Fruit fly (Drosophila melanogaster): ENCODE data around the gene Cox10.
A peak's percentile ranks its signal among the peaks of the same experiment; 100 is the strongest.

Cox10 gene

DNA sequence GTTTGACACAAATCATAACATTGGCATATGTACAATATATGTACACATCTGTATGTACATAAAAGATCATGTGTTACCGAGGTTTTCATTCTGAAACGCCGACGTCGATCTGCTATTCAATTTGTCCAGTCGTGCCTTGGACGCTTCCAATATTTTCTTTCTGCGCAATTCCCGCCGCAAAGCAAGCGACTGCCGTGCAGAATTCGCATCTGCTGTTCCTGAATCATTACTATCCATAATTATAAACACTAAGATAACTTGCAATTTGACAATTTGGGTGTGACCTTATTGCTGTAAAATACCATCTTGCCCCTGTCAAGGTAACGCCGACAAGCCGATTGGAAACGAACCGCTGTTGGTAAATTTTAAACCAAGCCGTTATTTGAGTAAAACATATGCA is 19.4 kb upstream of the Cox10 start (continued):
- TF ChIP-seq hbn (GFP tag; IDR thresholded peaks at IDR 0.05; ENCODE audit: partially characterized antibody) = 0 out of 2 replicates have a peak, but pooled peaks have one; percentile 24

- TF ChIP-seq grau (tag; optimal IDR thresholded peaks at IDR 0.05) = peak; percentile 25
- TF ChIP-seq fd96Cb (tag; optimal IDR thresholded peaks at IDR 0.05) = no peak
- no peak for TF ChIP-seq Xrp1 (GFP tag; IDR thresholded peaks at IDR 0.05)
- peak; percentile 83 for TF ChIP-seq ssp (GFP tag; IDR thresholded peaks at IDR 0.05)
- no peak for TF ChIP-seq mld (GFP tag; IDR thresholded peaks at IDR 0.05; ENCODE audit: partially characterized antibody)
- TF ChIP-seq MESR4 (GFP tag; optimal IDR thresholded peaks at IDR 0.05) = peak; percentile 75
- TF ChIP-seq Sry-β (GFP tag; optimal IDR thresholded peaks at IDR 0.05) = peak; percentile 61
- no peak for TF ChIP-seq chm (GFP tag; IDR thresholded peaks at IDR 0.05)
- no peak for TF ChIP-seq CG8281 (tag; optimal IDR thresholded peaks at IDR 0.05)
- no peak for TF ChIP-seq Oaz (GFP tag; IDR thresholded peaks at IDR 0.05)
- no peak for TF ChIP-seq otp (GFP tag; IDR thresholded peaks at IDR 0.05)
- TF ChIP-seq CG32772 (GFP tag; IDR thresholded peaks at IDR 0.05) = no peak
- TF ChIP-seq CG16779 (GFP tag; IDR thresholded peaks at IDR 0.05) = no peak
- peak; percentile 71 for TF ChIP-seq nmo (GFP tag; optimal IDR thresholded peaks at IDR 0.05)
- no peak for TF ChIP-seq CG1832 (GFP tag; optimal IDR thresholded peaks at IDR 0.05)
- TF ChIP-seq kni (GFP tag; optimal IDR thresholded peaks at IDR 0.05) = no peak
- TF ChIP-seq CG1024 (GFP tag; IDR thresholded peaks at IDR 0.05) = peak; percentile 79; the same call in 1 of the 2 replicates
- no peak for TF ChIP-seq CG6854 (GFP tag; optimal IDR thresholded peaks at IDR 0.05)
- TF ChIP-seq gsb-n (tag; optimal IDR thresholded peaks at IDR 0.05) = no peak
- TF ChIP-seq CG15479 (GFP tag; optimal IDR thresholded peaks at IDR 0.05) = no peak
- peak; percentile 70; the same call in 1 of the 2 replicates for TF ChIP-seq CG14667 (GFP tag; IDR thresholded peaks at IDR 0.05)
- no peak for TF ChIP-seq Ptx1 (GFP tag; IDR thresholded peaks at IDR 0.05)
- TF ChIP-seq trem (tag; optimal IDR thresholded peaks at IDR 0.05) = peak; percentile 32
- TF ChIP-seq tgo (GFP tag; IDR thresholded peaks at IDR 0.05) = no peak
- no peak for TF ChIP-seq B-H1 (GFP tag; IDR thresholded peaks at IDR 0.05)
- no peak for TF ChIP-seq tin (GFP tag; optimal IDR thresholded peaks at IDR 0.05)
- no peak for TF ChIP-seq CG33557 (GFP tag; optimal IDR thresholded peaks at IDR 0.05)
- peak; percentile 11 for TF ChIP-seq CG15601 (tag; optimal IDR thresholded peaks at IDR 0.05)
- peak; percentile 80 for TF ChIP-seq BEAF-32 (GFP tag; optimal IDR thresholded peaks at IDR 0.05)
- no peak for TF ChIP-seq CG10274 (GFP tag; optimal IDR thresholded peaks at IDR 0.05)
- peak; percentile 25 for TF ChIP-seq Ets65A (GFP tag)
- 0 out of 3 replicates have a peak, but pooled peaks have one; percentile 6 for TF ChIP-seq CG7963 (GFP tag; IDR thresholded peaks at IDR 0.05; ENCODE audit: partially characterized antibody)
- no peak for TF ChIP-seq CG11504 (tag; optimal IDR thresholded peaks at IDR 0.05)
- no peak for TF ChIP-seq disco-r (GFP tag; optimal IDR thresholded peaks at IDR 0.05)
- TF ChIP-seq CG2120 (GFP tag; optimal IDR thresholded peaks at IDR 0.05) = peak; percentile 29
- TF ChIP-seq lilli (GFP tag; optimal IDR thresholded peaks at IDR 0.05) = no peak
- peak; percentile 35 for TF ChIP-seq slbo (GFP tag; IDR thresholded peaks at IDR 0.05)
- peak; percentile 40 for TF ChIP-seq pzg (GFP tag; optimal IDR thresholded peaks at IDR 0.05)
- no peak for TF ChIP-seq CG14014 (GFP tag; IDR thresholded peaks at IDR 0.05)
- peak; percentile 53; the same call in 1 of the 2 replicates for TF ChIP-seq amos (GFP tag; IDR thresholded peaks at IDR 0.05; ENCODE audit: partially characterized antibody)
- peak; percentile 3 for TF ChIP-seq twi (tag; optimal IDR thresholded peaks at IDR 0.05)
- no peak for TF ChIP-seq ems (GFP tag; optimal IDR thresholded peaks at IDR 0.05)
- TF ChIP-seq CG10979 (tag; optimal IDR thresholded peaks at IDR 0.05) = no peak
- peak; percentile 9 for TF ChIP-seq Lhr (GFP tag; optimal IDR thresholded peaks at IDR 0.05)
- TF ChIP-seq zen2 (GFP tag; IDR thresholded peaks at IDR 0.05; ENCODE audit: partially characterized antibody) = no peak
Measured at dm6 chr2L:10314327-10315210, 16.7 kb upstream of the Cox10 start, which contains the start of the genes Usp14 and CG4972. Usp14 (minus strand) TSS chr2L:10314396. CG4972 (plus strand) TSS chr2L:10314792.

Measured in whole organism, embryonic.